Fruit fly (Drosophila melanogaster): Measurements from ENCODE around the gene CG43446.
A peak's percentile ranks its signal among the peaks of the same experiment; 100 is the strongest.

DNA sequence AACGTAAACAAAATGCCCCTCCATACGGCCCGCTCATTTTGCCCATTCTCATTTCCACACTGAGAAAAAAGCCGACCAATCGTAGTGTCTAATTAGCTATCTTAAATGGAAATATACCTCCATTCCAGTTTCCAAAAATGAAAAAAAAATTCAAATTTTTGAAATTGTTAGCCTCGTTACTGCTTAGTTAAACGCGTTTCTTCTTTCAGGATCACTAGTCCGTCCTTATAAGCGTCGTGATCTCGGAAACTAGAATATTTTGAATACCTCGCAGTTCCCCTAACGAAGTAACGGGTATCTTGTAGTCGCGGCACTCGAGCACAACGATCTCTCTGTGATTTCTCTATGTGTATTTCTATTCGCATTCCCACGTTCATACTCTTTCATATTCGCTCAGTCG lies 1.9 kb upstream of the CG43446 start:
- no peak for TF ChIP-seq CG9948 (tag; optimal IDR thresholded peaks at IDR 0.05)
- TF ChIP-seq rn (GFP tag; IDR thresholded peaks at IDR 0.05) = no peak
- TF ChIP-seq CG10348 (GFP tag; IDR thresholded peaks at IDR 0.05) = no peak; the same call in 1 of the 2 replicates
- no peak for TF ChIP-seq D1 (tag; optimal IDR thresholded peaks at IDR 0.05)
- no peak for TF ChIP-seq CG15710 (tag; optimal IDR thresholded peaks at IDR 0.05)
- peak; percentile 61 for TF ChIP-seq CG14655 (GFP tag; optimal IDR thresholded peaks at IDR 0.05)
- TF ChIP-seq CG12605 (GFP tag; IDR thresholded peaks at IDR 0.05) = no peak
- TF ChIP-seq CG32121 (GFP tag; IDR thresholded peaks at IDR 0.05) = no peak
- no peak for TF ChIP-seq Snoo (tag; optimal IDR thresholded peaks at IDR 0.05)
- no peak for TF ChIP-seq CG34367 (tag; optimal IDR thresholded peaks at IDR 0.05)

Measured in whole organism, pupa.